Worm (Caenorhabditis elegans) whole organism, young adult: ENCODE data around the gene txt-10.

Experiments used
- B0019.2 ChIP-seq: fragments of 200-800 bp; sonication (Bioruptor generic); conservative IDR thresholded peaks from 2 replicates; pipeline ENCODE4 v1.3.6; 2022; ENCODE audit warnings: missing genetic modification reagents, missing genetic modification characterization, missing compliant biosample characterization
- B0261.1 ChIP-seq: sonication (generic microtip); optimal IDR thresholded peaks from 2 replicates; lab custom pipeline; 2016; ENCODE audit warnings: mild to moderate bottlenecking, missing genetic modification characterization, moderate library complexity, missing compliant biosample characterization
- K11D2.4 ChIP-seq: fragments of 200-800 bp; sonication (Bioruptor generic); IDR thresholded peaks from 2 replicates; pipeline ENCODE4 v1.3.6; 2022; ENCODE audit warnings: missing genetic modification reagents, missing genetic modification characterization, missing compliant biosample characterization
- Y79H2A.3 ChIP-seq: fragments of 200-800 bp; sonication (Bioruptor generic); conservative IDR thresholded peaks from 2 replicates; pipeline ENCODE4 v1.3.6; 2022; ENCODE audit warnings: missing genetic modification reagents, missing genetic modification characterization, missing compliant biosample characterization
- ZK185.1 ChIP-seq: sonication (generic microtip); optimal IDR thresholded peaks from 2 replicates; lab custom pipeline; 2016; ENCODE audit warnings: mild to moderate bottlenecking, missing genetic modification characterization, missing compliant biosample characterization; ENCODE audit not compliant: poor library complexity, severe bottlenecking
- ama-1 ChIP-seq, 3 experiments: fragments of 150-350 bp in 1 of 3; sonication (generic microtip) in 2 of 3; optimal IDR thresholded peaks; 2 replicates each; lab custom pipeline; 2014 to 2018; ENCODE audit warnings: missing biosample characterization in 2 of 3, missing genetic modification characterization in 2 of 3, missing genetic modification reagents in 2 of 3
- aptf-2 ChIP-seq: fragments of 200-800 bp; sonication (Bioruptor generic); conservative IDR thresholded peaks from 2 replicates; pipeline ENCODE4 v1.3.6; 2022; ENCODE audit warnings: missing genetic modification reagents, missing genetic modification characterization, missing compliant biosample characterization
- athp-1 ChIP-seq: sonication (generic microtip); optimal IDR thresholded peaks from 2 replicates; lab custom pipeline; 2017; ENCODE audit warnings: mild to moderate bottlenecking, missing genetic modification characterization, missing compliant biosample characterization
- bed-2 ChIP-seq: fragments of 200-800 bp; sonication (Bioruptor generic); IDR thresholded peaks from 2 replicates; pipeline ENCODE4 v1.3.6; 2022; ENCODE audit warnings: missing genetic modification reagents, missing genetic modification characterization, missing compliant biosample characterization
- ccch-3 ChIP-seq: fragments of 200-800 bp; sonication (Bioruptor generic); optimal IDR thresholded peaks from 2 replicates; lab custom pipeline; 2018; ENCODE audit warnings: mild to moderate bottlenecking, missing genetic modification characterization, missing compliant biosample characterization
- ceh-100 ChIP-seq: fragments of 200-800 bp; sonication (Bioruptor generic); IDR thresholded peaks from 2 replicates; pipeline ENCODE4 v1.3.6; 2022; ENCODE audit warnings: missing genetic modification reagents, missing genetic modification characterization, missing compliant biosample characterization
- ceh-40 ChIP-seq: fragments of 200-800 bp; sonication (Bioruptor generic); IDR thresholded peaks from 2 replicates; pipeline ENCODE4 v1.3.6; 2022; ENCODE audit warnings: missing genetic modification characterization, missing compliant biosample characterization
- fkh-3 ChIP-seq: sonication (generic microtip); optimal IDR thresholded peaks from 2 replicates; lab custom pipeline; 2016; ENCODE audit warnings: mild to moderate bottlenecking, missing genetic modification characterization, missing compliant biosample characterization
- hlh-26 ChIP-seq: fragments of 200-800 bp; sonication (Bioruptor generic); conservative IDR thresholded peaks from 2 replicates; pipeline ENCODE4 v1.3.6; 2022; ENCODE audit warnings: missing genetic modification reagents, missing genetic modification characterization, missing compliant biosample characterization
- madf-10 ChIP-seq: sonication (generic microtip); optimal IDR thresholded peaks from 2 replicates; lab custom pipeline; 2016; ENCODE audit warnings: mild to moderate bottlenecking, missing genetic modification characterization, missing compliant biosample characterization
- madf-3 ChIP-seq: fragments of 200-800 bp; sonication (Bioruptor generic); IDR thresholded peaks from 2 replicates; pipeline ENCODE4 v1.3.6; 2022; ENCODE audit warnings: missing genetic modification reagents, missing genetic modification characterization, missing compliant biosample characterization
- nfya-2 ChIP-seq: fragments of 200-800 bp; sonication (Bioruptor generic); IDR thresholded peaks from 2 replicates; pipeline ENCODE4 v1.3.6; 2022; ENCODE audit warnings: missing genetic modification reagents, missing genetic modification characterization, missing compliant biosample characterization
- nhr-80 ChIP-seq: sonication (generic microtip); optimal IDR thresholded peaks from 2 replicates; lab custom pipeline; 2016; ENCODE audit warnings: missing genetic modification characterization, missing compliant biosample characterization
- nhr-90 ChIP-seq: sonication (generic microtip); optimal IDR thresholded peaks from 2 replicates; lab custom pipeline; 2016; ENCODE audit warnings: missing genotype, mild to moderate bottlenecking, missing genetic modification characterization, missing compliant biosample characterization
- rec-8 ChIP-seq, 2 experiments: sonication (generic microtip); optimal IDR thresholded peaks; 2 replicates each; lab custom pipeline; 2016; ENCODE audit warnings: mild to moderate bottlenecking in 2 of 2, missing genetic modification characterization in 2 of 2, missing genetic modification reagents in 2 of 2, missing genotype in 2 of 2, missing biosample characterization in 1 of 2, missing compliant biosample characterization in 1 of 2, moderate library complexity in 1 of 2
- snpc-4 ChIP-seq, 5 experiments: fragments of 150-350 bp in 1 of 5; sonication (generic microtip) in 4 of 5; optimal IDR thresholded peaks; 2 replicates each; lab custom pipeline; 2014 to 2018; ENCODE audit warnings: missing genetic modification characterization in 5 of 5, missing biosample characterization in 3 of 5, antibody characterized with exemption in 2 of 5, mild to moderate bottlenecking in 2 of 5, missing compliant biosample characterization in 2 of 5, missing genotype in 2 of 5, moderate library complexity in 2 of 5, missing genetic modification reagents in 1 of 5
- zim-3 ChIP-seq: sonication (generic microtip); optimal IDR thresholded peaks from 2 replicates; lab custom pipeline; 2017; ENCODE audit warnings: mild to moderate bottlenecking, missing genetic modification characterization, moderate library complexity, missing compliant biosample characterization
- ztf-6 ChIP-seq: fragments of 200-800 bp; sonication (Bioruptor generic); IDR thresholded peaks from 2 replicates; pipeline ENCODE4 v1.3.6; 2022; ENCODE audit warnings: missing genetic modification reagents, missing genetic modification characterization, missing compliant biosample characterization

The txt-10 gene

DNA sequence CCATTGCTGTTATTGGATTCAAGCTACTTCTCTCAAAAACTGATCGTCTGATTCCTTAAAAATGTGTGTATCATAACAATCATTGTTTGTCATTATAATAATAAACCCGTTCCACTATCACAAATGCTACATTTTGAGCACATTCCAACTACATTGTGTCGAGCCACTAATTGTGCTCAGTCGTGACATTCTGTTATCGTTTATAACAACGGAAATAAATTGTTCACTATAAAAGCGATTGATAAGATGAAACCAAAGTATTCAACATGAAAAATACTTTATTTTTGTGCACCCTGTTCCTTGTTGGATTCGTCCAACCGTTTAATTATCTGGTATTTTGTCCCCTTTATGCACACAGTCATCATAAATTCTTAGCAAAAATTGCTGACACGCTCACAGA, 39.5 kb downstream of the txt-10 start, which contains the start of gene ugt-33:
Gene ugt-33, plus strand, starts transcription at position 260 of the 400 bp plus-strand sequence.
- TF ChIP-seq ama-1 (optimal IDR thresholded peaks at IDR 0.05; lab: Kevin White, UChicago) (no peak), ama-1 (GFP tag; optimal IDR thresholded peaks at IDR 0.05; lab: Kevin White, UChicago) (no peak), nhr-80 (tag; lab: Kevin White, UChicago) (peak; percentile 47)

- TF ChIP-seq rec-8 (tag; optimal IDR thresholded peaks at IDR 0.05; lab: Kevin White, UChicago) (no peak), B0019.2 (GFP tag; lab: Robert Waterston, UW) (no peak), athp-1 (tag; lab: Kevin White, UChicago) (no peak), K11D2.4 (no peak)
Observed at ce11 chrV:10491443-10491842, 41.2 kb downstream of the txt-10 start, which contains the start of gene aqp-5. Gene aqp-5 (plus strand): TSS chrV:10491743.

DNA sequence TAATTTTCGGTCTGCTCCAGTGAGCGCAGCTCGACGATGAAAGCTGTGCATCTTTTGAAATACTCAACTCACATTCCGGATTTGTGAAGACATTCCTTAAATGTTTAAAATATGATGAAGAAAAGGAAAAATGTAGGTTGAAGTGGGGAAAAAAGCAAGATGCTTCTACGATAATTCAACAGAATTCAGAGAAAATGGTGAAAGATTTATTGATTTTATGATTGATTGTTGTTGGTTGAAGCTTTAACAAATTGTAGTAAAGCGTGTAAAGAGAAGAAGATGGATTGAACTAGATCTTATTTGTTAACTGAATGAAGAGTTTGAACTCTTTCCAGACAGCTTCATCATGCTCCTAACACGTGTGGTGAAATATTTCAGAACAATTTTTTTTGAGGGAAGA, 42.6 kb downstream of the txt-10 start, which contains the start of gene ncx-5:
Gene ncx-5, minus strand, starts transcription at position 101 of the 400 bp plus-strand sequence.
- no peak for TF ChIP-seq ztf-6 (GFP tag; lab: Robert Waterston, UW)

ce11 chrV:10485389-10485788, 47.2 kb downstream of the txt-10 start:
- TF ChIP-seq nhr-80 (tag; lab: Kevin White, UChicago) (peak; percentile 80), madf-10 (tag; lab: Kevin White, UChicago) (no peak)

DNA sequence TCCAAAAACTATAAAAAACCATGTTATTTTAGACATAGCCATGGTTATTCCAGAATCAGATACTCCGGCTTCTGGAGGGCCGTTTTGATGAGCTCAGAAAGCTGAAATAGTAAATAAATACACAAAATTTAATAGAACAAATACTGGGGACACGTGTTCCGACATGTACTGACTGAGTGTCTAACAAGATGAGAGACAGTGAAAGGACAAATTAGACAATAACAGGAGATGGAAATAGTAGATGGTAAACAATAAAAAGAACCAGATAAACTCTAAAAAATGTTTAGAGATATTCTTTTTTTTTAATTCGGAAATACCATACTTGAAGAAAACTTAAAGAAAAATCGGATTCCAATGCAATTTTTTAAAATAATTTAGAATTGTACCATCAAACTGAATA, 48.0 kb downstream of the txt-10 start, which contains the start of gene Y32F6B.1:
Gene Y32F6B.1, minus strand, starts transcription at position 101 of the 400 bp plus-strand sequence.
- TF ChIP-seq ccch-3 (GFP tag; lab: Kevin White, UChicago) = no peak
- TF ChIP-seq madf-3 (GFP tag; lab: Robert Waterston, UW) = no peak
- TF ChIP-seq Y79H2A.3 (GFP tag; lab: Robert Waterston, UW) = no peak
- no peak for TF ChIP-seq zim-3
- no peak for TF ChIP-seq nhr-90
- TF ChIP-seq snpc-4 (GFP tag; optimal IDR thresholded peaks at IDR 0.05; lab: Kevin White, UChicago) = no peak
- no peak for TF ChIP-seq snpc-4 (tag; optimal IDR thresholded peaks at IDR 0.05; lab: Kevin White, UChicago)
- TF ChIP-seq ceh-40 (GFP tag; lab: Robert Waterston, UW) = no peak
- TF ChIP-seq nfya-2 (GFP tag; lab: Robert Waterston, UW) = no peak
- no peak for TF ChIP-seq B0261.1
- no peak for TF ChIP-seq hlh-26 (GFP tag; lab: Robert Waterston, UW)
- no peak for TF ChIP-seq ceh-100

DNA sequence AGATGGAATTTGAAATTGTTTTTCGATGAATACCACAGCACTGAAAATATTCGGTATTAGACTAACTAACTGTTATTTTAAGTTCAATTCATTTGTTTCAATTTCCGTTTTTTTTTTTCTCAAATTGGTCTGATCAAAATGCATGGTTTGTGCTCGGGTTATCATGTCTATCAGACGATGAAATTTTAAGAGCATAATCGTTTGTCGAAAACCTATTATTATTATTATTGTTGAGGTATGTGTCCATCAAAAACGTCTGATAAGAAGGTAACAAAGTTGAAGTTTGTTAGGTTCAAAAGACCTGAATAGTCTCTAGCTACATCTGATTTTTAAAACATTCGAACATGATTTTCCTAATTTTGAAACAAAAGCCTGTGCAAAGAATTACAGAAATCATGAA, 48.6 kb downstream of the txt-10 start:
- TF ChIP-seq nhr-80 (tag; lab: Kevin White, UChicago) = peak; percentile 85
- TF ChIP-seq ZK185.1 (tag; lab: Kevin White, UChicago) = no peak
- no peak for TF ChIP-seq aptf-2
- no peak for TF ChIP-seq fkh-3 (tag; lab: Kevin White, UChicago)
- no peak for TF ChIP-seq bed-2 (GFP tag; lab: Robert Waterston, UW)
- no peak for TF ChIP-seq ceh-100
